Worm (Caenorhabditis elegans): Measurements from ENCODE around the gene hcp-2.

The hcp-2 gene

DNA sequence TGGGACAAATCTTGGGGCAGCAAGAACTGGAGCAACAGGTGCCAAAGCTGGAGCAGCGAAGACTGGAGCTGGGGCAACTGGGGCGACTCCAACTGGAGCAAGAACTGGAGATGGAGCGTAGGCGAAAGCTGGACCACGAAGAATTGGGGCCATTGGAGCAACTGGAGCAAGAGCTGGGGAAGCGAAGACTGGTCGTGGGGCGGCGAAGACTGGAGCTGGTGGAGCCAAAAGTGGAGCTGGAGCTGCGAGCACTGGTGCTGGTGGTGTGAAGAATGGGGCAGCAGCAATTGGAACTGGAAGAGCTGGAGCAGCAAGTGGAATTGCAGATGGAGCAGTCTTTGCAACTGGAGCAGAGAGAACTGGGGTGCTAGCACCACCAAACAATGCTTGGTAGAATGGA, 23.3 kb upstream of the hcp-2 start:
- TF ChIP-seq ztf-23 (GFP tag; IDR thresholded peaks at IDR 0.05): 0 out of 2 replicates have a peak, but pooled peaks have one; percentile 30

DNA sequence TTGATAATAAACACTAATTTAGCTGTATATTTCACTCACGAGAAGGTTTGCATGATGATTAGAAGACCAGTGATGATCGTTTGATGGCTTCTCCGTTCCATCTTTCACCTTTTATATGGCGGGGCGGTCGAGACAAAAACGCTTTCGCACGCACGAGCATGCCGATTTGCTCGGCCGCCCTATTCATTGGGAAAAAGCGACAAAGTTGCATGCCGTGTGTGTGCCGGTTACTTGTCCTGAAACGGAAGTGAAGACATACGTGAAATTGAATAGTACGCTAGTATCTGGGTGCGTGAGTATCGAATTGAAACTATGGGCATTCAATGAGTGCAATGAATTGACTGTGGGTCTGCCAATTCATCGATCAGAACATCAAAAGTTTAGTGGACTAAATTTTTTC, 22.8 kb upstream of the hcp-2 start, which contains the start of gene idpc-5:
TSS of gene idpc-5 (minus strand) at position 101 of the 400 bp plus-strand sequence.
- no peak for TF ChIP-seq tab-1 (GFP tag; IDR thresholded peaks at IDR 0.05)
- TF ChIP-seq ztf-29 (GFP tag; IDR thresholded peaks at IDR 0.05): no peak
- no peak for TF ChIP-seq flt-1 (GFP tag; IDR thresholded peaks at IDR 0.05)
- no peak for TF ChIP-seq T22C8.4 (GFP tag; IDR thresholded peaks at IDR 0.05)
- TF ChIP-seq ztf-23 (GFP tag; IDR thresholded peaks at IDR 0.05): no peak
- no peak for TF ChIP-seq ref-1 (GFP tag; conservative IDR thresholded peaks at IDR 0.05)
- TF ChIP-seq med-1 (GFP tag; optimal IDR thresholded peaks at IDR 0.05; ENCODE audit: insufficient read depth): no peak
- TF ChIP-seq klf-2 (GFP tag; conservative IDR thresholded peaks at IDR 0.05): no peak
- TF ChIP-seq cog-1 (tag; optimal IDR thresholded peaks at IDR 0.05): no peak

DNA sequence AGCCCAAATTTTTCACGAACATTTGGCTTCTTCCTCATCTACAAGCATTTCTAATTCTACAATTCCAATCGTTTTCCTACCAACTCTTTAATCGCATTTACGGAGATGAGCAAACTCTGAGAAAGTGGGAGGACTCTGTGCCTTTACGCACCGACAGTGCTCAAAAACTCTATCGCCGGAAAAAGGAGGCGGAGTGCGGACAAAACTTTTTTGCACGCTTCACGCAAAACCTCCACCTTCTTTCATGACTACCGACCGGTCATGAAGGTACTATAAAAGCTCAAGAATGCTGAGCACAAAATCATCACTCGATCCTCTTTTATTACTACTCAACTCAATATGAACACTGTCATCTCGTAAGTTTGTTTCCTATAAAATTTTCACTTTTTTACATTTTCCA, 20.5 kb upstream of the hcp-2 start, which contains the start of gene idpc-4:
TSS of gene idpc-4 (plus strand) at position 301 of the 400 bp plus-strand sequence.
- TF ChIP-seq tab-1 (GFP tag; IDR thresholded peaks at IDR 0.05) (no peak), flt-1 (GFP tag; IDR thresholded peaks at IDR 0.05) (no peak), T22C8.4 (GFP tag; IDR thresholded peaks at IDR 0.05) (no peak), klf-2 (GFP tag; conservative IDR thresholded peaks at IDR 0.05) (no peak), med-1 (GFP tag; optimal IDR thresholded peaks at IDR 0.05; ENCODE audit: insufficient read depth) (no peak), cog-1 (tag; optimal IDR thresholded peaks at IDR 0.05) (no peak), ref-1 (GFP tag; conservative IDR thresholded peaks at IDR 0.05) (no peak), ztf-23 (GFP tag; IDR thresholded peaks at IDR 0.05) (no peak), ztf-29 (GFP tag; IDR thresholded peaks at IDR 0.05) (no peak)

DNA sequence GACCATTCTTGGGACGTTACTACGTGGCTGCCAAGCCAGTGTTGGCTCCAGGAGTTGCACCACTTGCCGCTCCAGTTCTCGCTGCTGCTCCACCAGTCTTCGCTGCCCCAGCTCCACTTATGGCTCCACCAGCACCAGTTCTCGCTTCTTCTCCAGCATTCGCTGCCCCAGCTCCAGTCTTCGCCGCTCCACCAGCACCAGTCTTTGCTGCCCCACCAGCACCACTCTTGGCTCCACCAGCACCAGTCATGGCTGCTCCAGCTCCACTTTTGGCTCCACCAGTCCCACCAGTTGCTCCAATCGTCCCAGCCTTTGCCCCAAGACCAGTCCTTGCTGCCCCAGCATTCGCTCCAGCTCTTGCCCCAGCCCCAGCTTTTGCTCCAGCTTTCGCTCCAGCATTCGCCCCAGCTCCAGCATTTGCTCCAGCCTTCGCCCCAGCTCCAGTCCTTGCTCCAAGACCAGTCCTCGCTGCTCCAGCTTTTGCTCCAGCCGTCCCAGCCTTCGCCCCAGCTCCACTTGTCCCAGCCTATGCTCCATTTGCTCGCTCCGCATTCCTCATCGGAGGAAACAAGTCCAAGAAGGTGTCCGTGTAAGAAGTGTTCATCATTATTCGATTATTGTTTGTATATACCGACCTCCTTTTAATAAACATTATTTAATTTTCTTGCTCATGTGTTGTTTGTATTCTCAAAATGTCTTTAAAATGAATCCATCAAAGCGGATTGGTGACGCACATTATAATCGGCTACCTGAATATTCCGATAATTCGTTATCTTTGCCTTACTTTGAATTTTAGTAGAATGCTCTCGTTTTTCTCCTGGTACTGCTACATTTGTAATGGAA, 19.8 kb upstream of the hcp-2 start, which contains the start of gene T06E4.7:
TSS of gene T06E4.7 (plus strand) at position 793 of the 843 bp plus-strand sequence.
- TF ChIP-seq ztf-29 (GFP tag; IDR thresholded peaks at IDR 0.05): no peak
- TF ChIP-seq med-1 (GFP tag; optimal IDR thresholded peaks at IDR 0.05; ENCODE audit: insufficient read depth): no peak
- no peak for TF ChIP-seq klf-2 (GFP tag; conservative IDR thresholded peaks at IDR 0.05)
- TF ChIP-seq ztf-23 (GFP tag; IDR thresholded peaks at IDR 0.05): no peak
- TF ChIP-seq cog-1 (tag; optimal IDR thresholded peaks at IDR 0.05): no peak
- TF ChIP-seq tab-1 (GFP tag; IDR thresholded peaks at IDR 0.05): no peak; the same call in 1 of the 2 replicates
- TF ChIP-seq ref-1 (GFP tag; conservative IDR thresholded peaks at IDR 0.05): no peak
- no peak for TF ChIP-seq T22C8.4 (GFP tag; IDR thresholded peaks at IDR 0.05)
- TF ChIP-seq flt-1 (GFP tag; IDR thresholded peaks at IDR 0.05): no peak

DNA sequence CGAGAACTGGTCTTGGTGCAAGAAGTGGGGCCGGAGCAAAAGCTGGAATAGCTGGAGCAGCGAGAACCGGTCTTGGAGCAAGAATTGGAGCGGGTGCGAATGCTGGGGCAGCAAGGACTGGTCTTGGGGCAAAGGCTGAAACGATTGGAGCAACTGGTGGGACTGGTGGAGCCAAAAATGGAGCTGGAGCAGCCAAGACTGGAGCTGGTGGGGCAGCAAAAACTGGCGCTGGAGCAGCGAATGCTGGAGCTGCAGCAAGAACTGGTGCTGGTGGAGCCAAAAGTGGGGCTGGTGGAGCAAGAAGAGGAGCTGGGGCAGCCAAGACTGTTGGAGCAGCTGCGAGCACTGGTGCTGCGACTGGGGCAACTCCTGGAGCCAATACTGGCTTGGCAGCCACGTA, 17.1 kb upstream of the hcp-2 start:
- TF ChIP-seq ref-1 (GFP tag; conservative IDR thresholded peaks at IDR 0.05) (no peak), klf-2 (GFP tag; conservative IDR thresholded peaks at IDR 0.05) (no peak), ztf-23 (GFP tag; IDR thresholded peaks at IDR 0.05) (no peak), cog-1 (tag; optimal IDR thresholded peaks at IDR 0.05) (no peak), T22C8.4 (GFP tag; IDR thresholded peaks at IDR 0.05) (no peak), med-1 (GFP tag; optimal IDR thresholded peaks at IDR 0.05; ENCODE audit: insufficient read depth) (no peak), tab-1 (GFP tag; IDR thresholded peaks at IDR 0.05) (no peak), ztf-29 (GFP tag; IDR thresholded peaks at IDR 0.05) (no peak), flt-1 (GFP tag; IDR thresholded peaks at IDR 0.05) (no peak)

DNA sequence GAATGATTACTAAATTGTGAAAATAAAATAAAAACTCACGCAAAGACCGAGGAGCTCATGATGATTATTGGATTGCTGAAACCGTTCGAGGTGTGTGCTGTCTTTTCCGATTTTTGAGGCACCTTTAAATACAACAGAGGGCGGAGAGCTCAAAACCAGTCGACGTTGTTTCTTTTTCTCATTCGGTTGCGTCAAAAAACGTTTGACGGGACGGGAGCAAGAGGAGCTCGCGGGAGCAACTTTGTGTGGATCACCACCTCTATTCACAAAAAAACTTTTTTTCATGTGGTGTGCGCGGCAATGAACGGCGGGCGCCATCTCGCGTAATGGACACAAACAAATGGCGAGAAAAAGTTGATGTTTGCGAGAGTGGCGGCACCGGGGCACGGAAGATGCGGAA, 16.5 kb upstream of the hcp-2 start, which contains the start of gene idpc-3:
TSS of gene idpc-3 (minus strand) at position 101 of the 400 bp plus-strand sequence.
- no peak for TF ChIP-seq flt-1 (GFP tag; IDR thresholded peaks at IDR 0.05)
- TF ChIP-seq ref-1 (GFP tag; conservative IDR thresholded peaks at IDR 0.05): no peak
- no peak for TF ChIP-seq klf-2 (GFP tag; conservative IDR thresholded peaks at IDR 0.05)
- TF ChIP-seq T22C8.4 (GFP tag; IDR thresholded peaks at IDR 0.05): no peak
- TF ChIP-seq tab-1 (GFP tag; IDR thresholded peaks at IDR 0.05): no peak
- no peak for TF ChIP-seq ztf-29 (GFP tag; IDR thresholded peaks at IDR 0.05)
- no peak for TF ChIP-seq med-1 (GFP tag; optimal IDR thresholded peaks at IDR 0.05; ENCODE audit: insufficient read depth)

DNA sequence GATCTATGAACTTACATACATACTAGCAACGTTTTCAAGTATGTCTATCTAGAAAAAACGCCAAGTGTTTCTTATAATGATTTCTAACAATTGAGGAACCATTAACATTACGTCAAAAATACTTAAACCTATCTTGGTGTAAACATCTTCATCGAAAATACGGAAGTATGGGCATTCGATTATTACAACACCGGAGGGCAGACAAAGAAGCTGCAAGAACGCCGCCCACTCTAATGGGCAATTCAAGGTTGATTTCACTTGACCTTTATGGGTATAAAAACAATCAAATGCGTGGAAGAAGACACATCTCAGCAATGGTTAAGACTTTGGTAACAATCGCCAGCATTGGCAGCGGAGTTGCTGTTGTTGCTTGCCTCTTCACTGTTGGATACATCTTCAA, 16.0 kb upstream of the hcp-2 start, which contains the start of gene col-146:
TSS of gene col-146 (plus strand) at position 301 of the 400 bp plus-strand sequence.
- TF ChIP-seq flt-1 (GFP tag; IDR thresholded peaks at IDR 0.05) (no peak), klf-2 (GFP tag; conservative IDR thresholded peaks at IDR 0.05) (no peak), T22C8.4 (GFP tag; IDR thresholded peaks at IDR 0.05) (no peak), cog-1 (tag; optimal IDR thresholded peaks at IDR 0.05) (no peak), tab-1 (GFP tag; IDR thresholded peaks at IDR 0.05) (no peak), ztf-23 (GFP tag; IDR thresholded peaks at IDR 0.05) (no peak), ztf-29 (GFP tag; IDR thresholded peaks at IDR 0.05) (no peak), ref-1 (GFP tag; conservative IDR thresholded peaks at IDR 0.05) (no peak), med-1 (GFP tag; optimal IDR thresholded peaks at IDR 0.05; ENCODE audit: insufficient read depth) (no peak)

DNA sequence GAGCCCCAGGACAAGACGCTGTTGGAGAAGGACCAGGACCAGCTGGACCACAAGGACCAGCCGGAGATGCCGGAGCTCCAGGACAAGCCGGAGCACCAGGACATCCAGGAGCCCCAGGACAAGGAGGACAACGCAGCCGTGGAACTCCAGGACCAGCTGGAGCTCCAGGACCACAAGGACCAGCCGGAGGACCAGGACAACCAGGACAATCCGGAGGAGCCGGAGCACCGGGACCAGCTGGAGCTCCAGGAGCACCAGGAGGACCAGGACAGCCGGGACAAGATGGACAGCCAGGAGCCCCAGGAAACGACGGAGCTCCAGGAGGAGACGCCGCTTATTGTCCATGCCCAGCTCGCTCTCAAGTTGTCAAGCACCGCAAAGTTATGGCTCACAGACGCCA, 15.1 kb upstream of the hcp-2 start:
- TF ChIP-seq tab-1 (GFP tag; IDR thresholded peaks at IDR 0.05): no peak
- no peak for TF ChIP-seq klf-2 (GFP tag; conservative IDR thresholded peaks at IDR 0.05)
- TF ChIP-seq ztf-23 (GFP tag; IDR thresholded peaks at IDR 0.05): no peak
- no peak for TF ChIP-seq flt-1 (GFP tag; IDR thresholded peaks at IDR 0.05)
- TF ChIP-seq ref-1 (GFP tag; conservative IDR thresholded peaks at IDR 0.05): no peak
- TF ChIP-seq ztf-29 (GFP tag; IDR thresholded peaks at IDR 0.05): no peak
- no peak for TF ChIP-seq cog-1 (tag; optimal IDR thresholded peaks at IDR 0.05)
- no peak for TF ChIP-seq T22C8.4 (GFP tag; IDR thresholded peaks at IDR 0.05)
- no peak for TF ChIP-seq med-1 (GFP tag; optimal IDR thresholded peaks at IDR 0.05; ENCODE audit: insufficient read depth)

DNA sequence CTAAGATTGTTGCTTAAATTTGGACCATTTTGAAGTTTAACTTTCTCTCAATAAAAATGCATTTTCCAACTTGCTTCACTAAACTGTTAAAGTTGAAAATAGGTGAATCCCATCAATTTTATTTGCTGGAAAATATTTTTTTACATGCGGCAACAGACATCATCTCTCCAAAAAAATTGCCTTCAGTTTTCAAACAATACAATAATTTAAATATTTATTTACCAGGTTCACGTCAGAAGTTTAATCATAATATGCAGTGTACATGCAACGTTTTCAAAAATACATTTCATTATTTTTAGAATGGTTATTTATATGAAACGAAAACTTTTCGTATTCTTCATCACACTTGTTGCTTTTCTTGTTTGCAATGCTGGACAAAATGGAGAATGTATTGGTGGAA, 14.7 kb upstream of the hcp-2 start, which contains the start of gene T06E4.5:
TSS of gene T06E4.5 (plus strand) at position 301 of the 400 bp plus-strand sequence.
- TF ChIP-seq med-1 (GFP tag; optimal IDR thresholded peaks at IDR 0.05; ENCODE audit: insufficient read depth) (no peak), klf-2 (GFP tag; conservative IDR thresholded peaks at IDR 0.05) (no peak)

Measured in whole organism, midembryonic.